Worm (Caenorhabditis elegans): Measurements from ENCODE around the gene F35C5.12.

The F35C5.12 gene

DNA sequence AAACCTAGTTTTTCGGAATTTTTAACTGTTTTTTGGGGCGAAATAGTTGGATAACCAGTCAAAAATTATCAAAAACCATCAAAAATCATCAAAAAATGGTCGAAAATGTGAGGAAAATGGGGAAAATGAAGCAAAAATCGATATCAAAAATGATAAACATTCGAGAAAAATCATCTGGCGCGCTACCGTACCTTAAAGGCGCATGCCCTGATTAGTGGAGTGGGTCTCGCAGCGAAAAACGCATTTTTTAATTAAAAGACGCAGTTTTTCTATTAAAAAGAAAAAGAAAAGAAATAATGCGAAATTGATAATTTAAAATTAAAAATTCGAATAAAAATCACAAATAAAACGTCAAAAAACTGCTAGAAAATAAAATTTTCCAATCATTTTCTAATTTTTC, 34.0 kb downstream of the F35C5.12 start, which contains the start of gene F35C5.1 (continued):
- TF ChIP-seq jun-1 (tag; optimal IDR thresholded peaks at IDR 0.05) (no peak), D1046.2 (GFP tag; IDR thresholded peaks at IDR 0.05) (no peak), madf-9 (GFP tag; conservative IDR thresholded peaks at IDR 0.05) (no peak), dve-1 (tag; optimal IDR thresholded peaks at IDR 0.05; ENCODE audit: insufficient read depth) (no peak), Y48G9A.11 (GFP tag; IDR thresholded peaks at IDR 0.05) (peak; percentile 63), unc-39 (tag; optimal IDR thresholded peaks at IDR 0.05) (no peak), fos-1 (tag; optimal IDR thresholded peaks at IDR 0.05) (no peak), spr-3 (GFP tag; optimal IDR thresholded peaks at IDR 0.05) (no peak), lin-15B (tag; optimal IDR thresholded peaks at IDR 0.05) (no peak), ceh-32 (tag; optimal IDR thresholded peaks at IDR 0.05; ENCODE audit: poor library complexity) (no peak), cey-2 (tag; optimal IDR thresholded peaks at IDR 0.05; ENCODE audit: borderline replicate concordance, insufficient read depth) (no peak), mdl-1 (tag; optimal IDR thresholded peaks at IDR 0.05) (no peak), ZK546.5 (tag; optimal IDR thresholded peaks at IDR 0.05) (no peak), unc-130 (GFP tag; optimal IDR thresholded peaks at IDR 0.05) (peak; percentile 12), zip-2 (tag; optimal IDR thresholded peaks at IDR 0.05) (no peak), dmd-6 (GFP tag; IDR thresholded peaks at IDR 0.05) (no peak), aly-2 (tag; optimal IDR thresholded peaks at IDR 0.05) (no peak), duxl-1 (tag; optimal IDR thresholded peaks at IDR 0.05; ENCODE audit: poor library complexity) (no peak), ceh-82 (tag; optimal IDR thresholded peaks at IDR 0.05) (no peak), lir-3 (tag; optimal IDR thresholded peaks at IDR 0.05) (no peak), F49E8.2 (tag; optimal IDR thresholded peaks at IDR 0.05; ENCODE audit: borderline replicate concordance) (peak; percentile 47), nhr-42 (GFP tag; IDR thresholded peaks at IDR 0.05) (no peak), tag-97 (GFP tag; IDR thresholded peaks at IDR 0.05) (no peak), gei-8 (GFP tag; optimal IDR thresholded peaks at IDR 0.05) (no peak), mxl-2 (GFP tag; conservative IDR thresholded peaks at IDR 0.05) (no peak), Y5F2A.4 (GFP tag; optimal IDR thresholded peaks at IDR 0.05) (no peak)

- TF ChIP-seq zfp-3 (GFP tag; conservative IDR thresholded peaks at IDR 0.05), result no peak
- no peak for TF ChIP-seq R02D3.7 (tag; optimal IDR thresholded peaks at IDR 0.05)
- no peak for TF ChIP-seq zfp-2 (tag; optimal IDR thresholded peaks at IDR 0.05)
- TF ChIP-seq dve-1 (tag; optimal IDR thresholded peaks at IDR 0.05; ENCODE audit: insufficient read depth), result peak; percentile 46
- no peak for TF ChIP-seq D1046.2 (GFP tag; IDR thresholded peaks at IDR 0.05)
- no peak for TF ChIP-seq ZK337.2 (GFP tag; IDR thresholded peaks at IDR 0.05)
- TF ChIP-seq T20F7.1 (GFP tag; optimal IDR thresholded peaks at IDR 0.05), result no peak
- no peak for TF ChIP-seq daf-19 (GFP tag; conservative IDR thresholded peaks at IDR 0.05)
- no peak for TF ChIP-seq ceh-62 (tag; optimal IDR thresholded peaks at IDR 0.05)
- TF ChIP-seq F37D6.2 (tag; optimal IDR thresholded peaks at IDR 0.05), result no peak
- TF ChIP-seq fos-1 (tag; optimal IDR thresholded peaks at IDR 0.05), result no peak
- peak; percentile 18 for TF ChIP-seq aha-1 (tag)
- no peak for TF ChIP-seq Y75B8A.6 (GFP tag; IDR thresholded peaks at IDR 0.05)
- TF ChIP-seq sdz-12 (GFP tag; optimal IDR thresholded peaks at IDR 0.05), result no peak
- no peak for TF ChIP-seq zag-1 (tag; optimal IDR thresholded peaks at IDR 0.05)
- no peak for TF ChIP-seq ceh-82 (tag; optimal IDR thresholded peaks at IDR 0.05)
- no peak for TF ChIP-seq daf-16 (GFP tag; optimal IDR thresholded peaks at IDR 0.05)
- TF ChIP-seq daf-16 (tag; optimal IDR thresholded peaks at IDR 0.05), result peak; percentile 85
- no peak for TF ChIP-seq skn-1 (tag; optimal IDR thresholded peaks at IDR 0.05)
- peak; percentile 78 for TF ChIP-seq dmd-6 (GFP tag; IDR thresholded peaks at IDR 0.05)
- no peak for TF ChIP-seq daf-12 (tag; optimal IDR thresholded peaks at IDR 0.05)
- no peak for TF ChIP-seq lin-13 (GFP tag; optimal IDR thresholded peaks at IDR 0.05)
- TF ChIP-seq nhr-42 (GFP tag; IDR thresholded peaks at IDR 0.05), result no peak
- no peak for TF ChIP-seq nhr-48 (tag; optimal IDR thresholded peaks at IDR 0.05)
- peak in 1 of 2 experiments; percentile 13 for TF ChIP-seq hif-1 (tag; optimal IDR thresholded peaks at IDR 0.05)
- peak; percentile 78 for TF ChIP-seq pqm-1 (tag; optimal IDR thresholded peaks at IDR 0.05)
- TF ChIP-seq unc-62 (GFP tag; optimal IDR thresholded peaks at IDR 0.05 in 1 of 2), result no peak
- no peak for TF ChIP-seq unc-62 (tag; optimal IDR thresholded peaks at IDR 0.05)
- TF ChIP-seq aly-2 (tag; optimal IDR thresholded peaks at IDR 0.05), result no peak
- no peak for TF ChIP-seq ZK546.5 (tag; optimal IDR thresholded peaks at IDR 0.05)
- no peak for TF ChIP-seq ceh-20 (GFP tag; IDR thresholded peaks at IDR 0.05)
- no peak for TF ChIP-seq mxl-2 (GFP tag; conservative IDR thresholded peaks at IDR 0.05)
- TF ChIP-seq lin-38 (GFP tag; IDR thresholded peaks at IDR 0.05), result 0 out of 2 replicates have a peak, but pooled peaks have one; percentile 7
- peak; percentile 73 for TF ChIP-seq hlh-11 (tag; optimal IDR thresholded peaks at IDR 0.05)
These were observed 34.6 kb downstream of the F35C5.12 start for ce11 chrII:12879758-12880157.
